Fruit fly (Drosophila melanogaster): ENCODE results near the gene Spindly.

The Spindly gene

DNA sequence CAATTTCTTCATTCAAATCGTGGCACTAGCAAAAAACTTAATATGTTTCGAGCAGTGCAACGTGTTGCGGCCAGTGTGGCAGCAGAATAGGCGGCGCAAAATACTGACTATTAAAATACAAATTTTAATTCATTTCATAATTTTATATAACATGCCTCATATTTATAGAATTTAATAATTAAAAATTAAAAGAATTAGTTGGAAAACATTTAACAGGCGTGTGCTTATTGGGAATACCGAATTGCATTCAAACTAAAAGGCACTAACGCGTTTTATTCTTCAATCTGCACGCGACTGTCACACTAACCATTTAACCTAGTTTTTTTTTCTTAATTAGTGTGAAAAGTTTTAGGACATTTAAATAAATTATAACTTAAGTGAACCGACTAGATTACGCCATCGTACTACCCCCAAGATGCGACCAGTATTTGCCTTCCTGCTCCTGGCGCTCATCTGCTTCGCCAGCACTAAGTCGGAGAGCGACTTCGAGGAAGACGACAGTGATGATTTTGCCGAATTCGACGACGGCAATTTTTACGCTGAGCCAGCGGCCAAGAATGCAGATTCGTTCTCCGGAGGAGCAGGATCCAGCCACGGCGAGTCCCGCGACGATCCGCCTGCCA is 15.4 kb downstream of the Spindly start, which contains the start of the genes LeuRS and CG17593 (continued):
- TF ChIP-seq CG13287 (GFP tag; IDR thresholded peaks at IDR 0.05; ENCODE audit: partially characterized antibody) (peak; percentile 44; the same call in 1 of the 2 replicates), CG4617 (GFP tag; optimal IDR thresholded peaks at IDR 0.05; ENCODE audit: borderline replicate concordance) (peak; percentile 75), fu2 (GFP tag; optimal IDR thresholded peaks at IDR 0.05) (no peak), CG17612 (GFP tag; IDR thresholded peaks at IDR 0.05) (no peak), CG10267 (tag; optimal IDR thresholded peaks at IDR 0.05) (peak; percentile 60), vvl (GFP tag; IDR thresholded peaks at IDR 0.05) (no peak), CG15696 (tag; optimal IDR thresholded peaks at IDR 0.05) (no peak), E2f2 (GFP tag; IDR thresholded peaks at IDR 0.05) (peak; percentile 46; the same call in 1 of the 2 replicates), CG12391 (tag; optimal IDR thresholded peaks at IDR 0.05) (peak; percentile 50), CG9797 (GFP tag; optimal IDR thresholded peaks at IDR 0.05) (peak; percentile 90), Dad (GFP tag; optimal IDR thresholded peaks at IDR 0.05) (no peak), CG30431 (GFP tag; optimal IDR thresholded peaks at IDR 0.05) (no peak), dmrt11E (tag; optimal IDR thresholded peaks at IDR 0.05) (no peak), knrl (GFP tag; IDR thresholded peaks at IDR 0.05; ENCODE audit: partially characterized antibody) (peak; percentile 10; the same call in 1 of the 3 replicates), gfzf (GFP tag; optimal IDR thresholded peaks at IDR 0.05) (peak; percentile 70), CG2678 (tag; optimal IDR thresholded peaks at IDR 0.05) (no peak), trem (tag; optimal IDR thresholded peaks at IDR 0.05) (peak; percentile 84), nmo (GFP tag; optimal IDR thresholded peaks at IDR 0.05) (peak; percentile 50), Elba2 (GFP tag; optimal IDR thresholded peaks at IDR 0.05) (peak; percentile 5), CG12942 (GFP tag; optimal IDR thresholded peaks at IDR 0.05) (no peak), CG42726 (GFP tag; IDR thresholded peaks at IDR 0.05; ENCODE audit: partially characterized antibody) (no peak), TFAM (GFP tag; optimal IDR thresholded peaks at IDR 0.05) (no peak), ab (GFP tag; optimal IDR thresholded peaks at IDR 0.05) (no peak), scrt (GFP tag; optimal IDR thresholded peaks at IDR 0.05) (no peak), crp (GFP tag; optimal IDR thresholded peaks at IDR 0.05) (peak in 1 of 2 experiments; percentile 18), CG7839 (tag; optimal IDR thresholded peaks at IDR 0.05) (no peak), Lpt (GFP tag; optimal IDR thresholded peaks at IDR 0.05) (no peak), sc (optimal IDR thresholded peaks at IDR 0.05) (no peak), sc (GFP tag; optimal IDR thresholded peaks at IDR 0.05) (no peak), YL-1 (GFP tag; optimal IDR thresholded peaks at IDR 0.05) (peak; percentile 81), CG17829 (tag; optimal IDR thresholded peaks at IDR 0.05) (peak; percentile 51), CG11695 (GFP tag; IDR thresholded peaks at IDR 0.05) (no peak), Hr3 (GFP tag; optimal IDR thresholded peaks at IDR 0.05) (peak; percentile 74), Atf6 (GFP tag; IDR thresholded peaks at IDR 0.05) (no peak), phol (tag; optimal IDR thresholded peaks at IDR 0.05) (peak; percentile 37), bigmax (GFP tag; optimal IDR thresholded peaks at IDR 0.05) (peak; percentile 80), Atf-2 (GFP tag; optimal IDR thresholded peaks at IDR 0.05) (no peak), Ets65A (GFP tag) (peak; percentile 70), CG43689 (GFP tag; IDR thresholded peaks at IDR 0.05) (no peak), CG15479 (GFP tag; optimal IDR thresholded peaks at IDR 0.05) (no peak), PHDP (tag; optimal IDR thresholded peaks at IDR 0.05) (no peak), Sin3A (optimal IDR thresholded peaks at IDR 0.05) (peak; percentile 30), dm (GFP tag; optimal IDR thresholded peaks at IDR 0.05) (peak; percentile 39), CG2202 (tag; optimal IDR thresholded peaks at IDR 0.05) (no peak), Dref (GFP tag; IDR thresholded peaks at IDR 0.05) (no peak), Dp (GFP tag; optimal IDR thresholded peaks at IDR 0.05) (peak; percentile 33), zen (tag; optimal IDR thresholded peaks at IDR 0.05) (peak; percentile 29), tna (GFP tag; IDR thresholded peaks at IDR 0.05; ENCODE audit: partially characterized antibody) (no peak), Nf-YA (GFP tag; IDR thresholded peaks at IDR 0.05) (no peak), maf-S (GFP tag; optimal IDR thresholded peaks at IDR 0.05) (no peak)

All from whole organism, embryonic.